Worm (Caenorhabditis elegans) whole organism, L4 larva: ENCODE data around the gene T04C12.8.

Experiments
- D1046.2 ChIP-seq: fragments of 200-800 bp; sonication (Bioruptor generic); IDR thresholded peaks from 2 replicates; pipeline ENCODE4 v1.3.6; 2022; ENCODE audit warnings: missing genetic modification characterization, missing compliant biosample characterization
- F49E8.2 ChIP-seq: sonication (generic microtip); optimal IDR thresholded peaks from 2 replicates; lab custom pipeline; 2016; ENCODE audit warnings: missing compliant biosample characterization, mild to moderate bottlenecking, missing genetic modification characterization, borderline replicate concordance
- Y5F2A.4 ChIP-seq: fragments of 200-800 bp; sonication (Bioruptor generic); optimal IDR thresholded peaks from 2 replicates; lab custom pipeline; 2018; ENCODE audit warnings: mild to moderate bottlenecking, missing genetic modification characterization, missing compliant biosample characterization
- ceh-28 ChIP-seq: fragments of 150-350 bp; optimal IDR thresholded peaks from 2 replicates; lab custom pipeline; 2014; ENCODE audit warnings: missing biosample characterization, missing genetic modification reagents, missing genetic modification characterization
- jun-1 ChIP-seq: fragments of 150-350 bp; optimal IDR thresholded peaks from 2 replicates; lab custom pipeline; 2014; ENCODE audit warnings: missing biosample characterization, missing genetic modification reagents, missing genetic modification characterization
- lin-13 ChIP-seq: fragments of 150-350 bp; optimal IDR thresholded peaks from 2 replicates; lab custom pipeline; 2014; ENCODE audit warnings: missing biosample characterization, missing genetic modification reagents, missing genetic modification characterization
- lir-3 ChIP-seq: sonication (generic microtip); optimal IDR thresholded peaks from 2 replicates; lab custom pipeline; 2016; ENCODE audit warnings: mild to moderate bottlenecking, missing genetic modification characterization, missing compliant biosample characterization
- lsy-2 ChIP-seq, 2 experiments: fragments of 150-350 bp in 1 of 2; sonication (generic microtip) in 1 of 2; optimal IDR thresholded peaks; 2 replicates each; lab custom pipeline; 2014 to 2017; ENCODE audit warnings: missing biosample characterization in 2 of 2, missing genetic modification characterization in 2 of 2
- mdt-29 ChIP-seq: fragments of 200-800 bp; sonication (Bioruptor generic); IDR thresholded peaks from 2 replicates; pipeline ENCODE4 v1.3.6; 2022; ENCODE audit warnings: missing genetic modification reagents, missing genetic modification characterization, missing compliant biosample characterization
- mep-1 ChIP-seq: fragments of 150-350 bp; sonication (generic microtip); optimal IDR thresholded peaks from 3 replicates; lab custom pipeline; 2014; ENCODE audit warnings: missing biosample characterization, missing genetic modification characterization
- spr-1 ChIP-seq: sonication (generic microtip); optimal IDR thresholded peaks from 2 replicates; lab custom pipeline; 2016; ENCODE audit warnings: mild to moderate bottlenecking, missing genetic modification characterization, missing compliant biosample characterization
- zag-1 ChIP-seq: fragments of 150-350 bp; optimal IDR thresholded peaks from 2 replicates; lab custom pipeline; 2014; ENCODE audit warnings: missing biosample characterization, missing genetic modification characterization
- ztf-11 ChIP-seq: fragments of 150-350 bp; optimal IDR thresholded peaks from 2 replicates; lab custom pipeline; 2014; ENCODE audit warnings: missing biosample characterization, missing genetic modification characterization

DNA sequence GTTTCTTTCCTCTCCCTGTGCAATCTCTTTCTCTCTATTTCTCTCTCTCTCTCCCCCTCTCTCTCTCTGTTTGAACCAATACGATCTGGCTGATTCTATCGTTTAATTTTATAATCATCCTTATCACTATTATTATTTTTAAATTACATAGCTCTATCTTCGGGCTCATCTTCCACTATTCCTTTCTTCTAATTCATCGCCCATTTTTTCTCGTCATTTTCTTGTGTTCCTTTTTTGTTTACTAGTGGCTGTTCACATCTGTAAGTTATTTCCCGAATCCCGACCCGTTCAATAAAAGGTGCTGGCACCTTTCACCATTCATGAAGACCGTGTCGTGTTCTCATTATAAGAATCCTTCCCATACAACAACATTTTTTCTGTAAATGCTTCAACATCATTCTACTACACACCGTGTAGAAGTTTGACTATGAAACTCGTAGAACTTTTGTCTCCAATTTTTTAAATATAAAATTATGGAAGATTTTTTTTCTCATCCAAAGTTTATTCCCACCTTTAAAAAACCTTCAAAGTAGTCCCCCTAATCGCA lies 49.1 kb upstream of the T04C12.8 start:
- TF ChIP-seq lsy-2 (tag; optimal IDR thresholded peaks at IDR 0.05; lab: Kevin White, UChicago) = peak in 1 of 2 experiments; percentile 17
- no peak for TF ChIP-seq jun-1
- TF ChIP-seq mep-1 = no peak
- no peak for TF ChIP-seq spr-1 (tag; lab: Kevin White, UChicago)
- TF ChIP-seq zag-1 (tag; lab: Kevin White, UChicago) = no peak
- no peak for TF ChIP-seq lir-3 (tag; lab: Kevin White, UChicago)
- no peak for TF ChIP-seq lin-13 (GFP tag; lab: Kevin White, UChicago)
- no peak for TF ChIP-seq ceh-28 (tag; lab: Kevin White, UChicago)
- TF ChIP-seq ztf-11 = no peak
- no peak for TF ChIP-seq mdt-29
- TF ChIP-seq F49E8.2 (tag; lab: Kevin White, UChicago) = no peak
- TF ChIP-seq Y5F2A.4 (GFP tag; lab: Kevin White, UChicago) = no peak
- TF ChIP-seq D1046.2 (GFP tag; lab: Robert Waterston, UW) = no peak
